Fruit fly (Drosophila melanogaster) whole organism, embryonic: ENCODE measurements around the gene eIF3d2.

Experiments used
- CkIIα-i1 ChIP-seq: fragments of 200-800 bp; sonication (Bioruptor generic); IDR thresholded peaks from 2 replicates; pipeline ENCODE4 v1.3.6; 2022; ENCODE audit warnings: missing biosample characterization, missing genetic modification characterization
- GATAe ChIP-seq: fragments of 200-800 bp; sonication (Bioruptor generic); conservative IDR thresholded peaks from 2 replicates; pipeline ENCODE4 v1.3.6; 2022; ENCODE audit warnings: missing biosample characterization, missing genetic modification characterization
- grn ChIP-seq: fragments of 200-800 bp; sonication (Bioruptor generic); optimal IDR thresholded peaks from 3 replicates; lab custom pipeline; 2017; ENCODE audit warnings: missing biosample characterization, missing genetic modification characterization
- ttk ChIP-seq: fragments of 200-800 bp; sonication (Bioruptor generic); IDR thresholded peaks from 2 replicates; pipeline ENCODE4 v2.1.2; 2022; ENCODE audit warnings: missing biosample characterization, missing genetic modification characterization

DNA sequence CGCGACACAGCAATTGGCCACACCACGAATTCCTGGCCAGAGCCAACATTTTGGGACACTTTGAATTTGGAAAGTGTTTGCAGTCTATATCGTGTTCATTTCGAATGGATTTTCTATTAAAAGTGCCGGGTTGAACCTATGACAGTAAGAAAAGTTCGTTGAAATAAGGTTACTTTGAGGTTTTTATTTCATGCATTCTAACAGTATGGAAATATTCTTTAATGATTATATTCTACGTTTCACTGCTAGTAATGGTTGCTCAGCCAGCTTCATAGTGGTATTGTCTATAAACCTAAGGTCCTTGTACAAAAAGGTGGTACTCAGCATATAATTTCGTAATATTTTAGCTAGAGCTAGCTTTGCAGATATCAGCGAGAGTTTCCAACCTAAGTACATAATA is 37.8 kb upstream of the eIF3d2 start, which contains the start of gene Pglym87:
- TF ChIP-seq CkIIα-i1 (no peak), ttk (GFP tag; lab: Robert Waterston, UW) (no peak), grn (GFP tag; lab: Kevin White, UChicago) (no peak), GATAe (no peak)
